Worm (Caenorhabditis elegans) whole organism, midembryonic: ENCODE results near the gene F31E9.6.

Experiments
- T22C8.4 ChIP-seq: fragments of 200-800 bp; sonication (Bioruptor generic); IDR thresholded peaks from 2 replicates; pipeline ENCODE4 v1.3.6; 2022; ENCODE audit warnings: missing genetic modification characterization, missing compliant biosample characterization
- cog-1 ChIP-seq: sonication (generic microtip); optimal IDR thresholded peaks from 2 replicates; lab custom pipeline; 2016; ENCODE audit warnings: missing genetic modification characterization, missing compliant biosample characterization
- ref-1 ChIP-seq: fragments of 200-800 bp; sonication (Bioruptor generic); conservative IDR thresholded peaks from 2 replicates; pipeline ENCODE4 v1.3.6; 2022; ENCODE audit warnings: missing genetic modification reagents, missing genetic modification characterization, missing compliant biosample characterization
- ztf-23 ChIP-seq: fragments of 200-800 bp; sonication (Bioruptor generic); IDR thresholded peaks from 2 replicates; pipeline ENCODE4 v1.3.6; 2022; ENCODE audit warnings: missing genetic modification reagents, missing genetic modification characterization, missing compliant biosample characterization
- ztf-29 ChIP-seq: fragments of 200-800 bp; sonication (Bioruptor generic); IDR thresholded peaks from 2 replicates; pipeline ENCODE4 v1.3.6; 2022; ENCODE audit warnings: missing genetic modification reagents, missing genetic modification characterization, missing compliant biosample characterization

DNA sequence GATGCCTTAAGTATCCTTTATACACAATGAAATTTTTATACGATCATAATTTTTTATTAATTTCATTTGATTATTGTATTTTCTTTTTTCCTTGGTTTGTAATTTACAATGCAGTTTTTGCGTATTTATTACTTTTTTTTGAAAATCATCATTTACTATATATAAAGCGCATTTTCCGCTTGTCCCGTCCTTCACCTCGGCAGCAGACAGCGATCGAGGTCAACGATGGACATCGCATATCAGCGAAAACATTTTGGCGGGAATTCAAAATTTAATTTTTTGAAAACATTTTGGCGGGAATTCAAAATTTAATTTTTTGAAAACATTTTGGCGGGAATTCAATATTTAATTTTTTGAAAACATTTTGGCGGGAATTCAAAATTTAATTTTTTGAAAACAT is 7.0 kb downstream of the F31E9.6 start:
- TF ChIP-seq ztf-29 (GFP tag; lab: Robert Waterston, UW): no peak
- no peak for TF ChIP-seq cog-1 (tag; lab: Kevin White, UChicago)
- TF ChIP-seq T22C8.4: no peak
- TF ChIP-seq ztf-23 (GFP tag; lab: Robert Waterston, UW): no peak
- no peak for TF ChIP-seq ref-1 (GFP tag; lab: Robert Waterston, UW)
